In genomic region chr3L:733845-734697, dm6 we compare ENCODE assay signal across 4 fruit fly cellular contexts.
TF ChIP-seq lines count a peak whose summit lies in the region.

No protein-coding gene starts in this region.

- TF ChIP-seq CTCF in whole organism, embryonic (GFP tag; optimal IDR thresholded peaks at IDR 0.05; lab: Kevin White, UChicago) = no peak

TF ChIP-seq in whole organism, embryonic, 481 proteins besides CTCF, POLR2A, EP300 and RAD21 (continues in another document):
- peak; percentile 1 for TF ChIP-seq BtbVII (GFP tag; optimal IDR thresholded peaks at IDR 0.05; lab: Kevin White, UChicago)
- peak; percentile 23 to 37 for TF ChIP-seq dpn (GFP tag; optimal IDR thresholded peaks at IDR 0.05; lab: Kevin White, UChicago)
- TF ChIP-seq zfh1 (GFP tag; IDR thresholded peaks at IDR 0.05; lab: Robert Waterston, UW) = no peak
- no peak for TF ChIP-seq wor (GFP tag; IDR thresholded peaks at IDR 0.05; lab: Robert Waterston, UW)
- TF ChIP-seq ac (GFP tag; optimal IDR thresholded peaks at IDR 0.05; lab: Kevin White, UChicago) = no peak
- TF ChIP-seq Max (GFP tag; optimal IDR thresholded peaks at IDR 0.05; lab: Kevin White, UChicago) = no peak
- peak; percentile 11 for TF ChIP-seq CG17359 (tag; optimal IDR thresholded peaks at IDR 0.05; lab: Kevin White, UChicago)
- TF ChIP-seq CG6175 (GFP tag; IDR thresholded peaks at IDR 0.05; lab: Robert Waterston, UW) = peak; percentile 51; the same call in 1 of the 3 replicates
- peak; percentile 53 for TF ChIP-seq Sox100B (GFP tag; optimal IDR thresholded peaks at IDR 0.05; lab: Kevin White, UChicago)
- no peak for TF ChIP-seq CG6272 (GFP tag; IDR thresholded peaks at IDR 0.05; lab: Robert Waterston, UW)
- TF ChIP-seq CG10431 (GFP tag; optimal IDR thresholded peaks at IDR 0.05; lab: Kevin White, UChicago) = no peak
- TF ChIP-seq ham (GFP tag; IDR thresholded peaks at IDR 0.05; lab: Robert Waterston, UW) = no peak
- TF ChIP-seq Hmx (GFP tag; optimal IDR thresholded peaks at IDR 0.05; lab: Kevin White, UChicago) = no peak
- no peak for TF ChIP-seq CG7987 (GFP tag; optimal IDR thresholded peaks at IDR 0.05; lab: Kevin White, UChicago)
- TF ChIP-seq D (optimal IDR thresholded peaks at IDR 0.05; lab: Kevin White, UChicago) = peak; percentile 25
- peak; percentile 27 for TF ChIP-seq D (GFP tag; optimal IDR thresholded peaks at IDR 0.05; lab: Kevin White, UChicago)
- TF ChIP-seq Lim3 (GFP tag; IDR thresholded peaks at IDR 0.05; lab: Robert Waterston, UW) = no peak
- no peak for TF ChIP-seq H15 (GFP tag; IDR thresholded peaks at IDR 0.05; lab: Robert Waterston, UW)
- TF ChIP-seq luna (GFP tag; optimal IDR thresholded peaks at IDR 0.05; lab: Kevin White, UChicago) = no peak
- no peak for TF ChIP-seq CG9215 (GFP tag; IDR thresholded peaks at IDR 0.05; lab: Robert Waterston, UW)
- TF ChIP-seq trem (tag; optimal IDR thresholded peaks at IDR 0.05; lab: Kevin White, UChicago) = no peak
- no peak for TF ChIP-seq HLHmδ (GFP tag; optimal IDR thresholded peaks at IDR 0.05; lab: Kevin White, UChicago)
- TF ChIP-seq fru (optimal IDR thresholded peaks at IDR 0.05; lab: Kevin White, UChicago) = no peak
- TF ChIP-seq Asciz (GFP tag; optimal IDR thresholded peaks at IDR 0.05; lab: Kevin White, UChicago) = no peak

TF ChIP-seq in whole organism, prepupa, 60 proteins besides CTCF, POLR2A, EP300 and RAD21 (continues in another document):
- TF ChIP-seq eg (GFP tag; IDR thresholded peaks at IDR 0.05; lab: Robert Waterston, UW) (peak; percentile 48; the same call in 2 of the 3 replicates), CG4318 (GFP tag; optimal IDR thresholded peaks at IDR 0.05; lab: Kevin White, UChicago) (peak; percentile 68), CG10631 (GFP tag; optimal IDR thresholded peaks at IDR 0.05; lab: Kevin White, UChicago) (peak; percentile 89), CG3919 (GFP tag; optimal IDR thresholded peaks at IDR 0.05; lab: Kevin White, UChicago) (peak; percentile 72), CG34406 (GFP tag; optimal IDR thresholded peaks at IDR 0.05; lab: Kevin White, UChicago) (peak; percentile 77), Met (GFP tag; optimal IDR thresholded peaks at IDR 0.05; lab: Kevin White, UChicago) (no peak), CG15336 (GFP tag; IDR thresholded peaks at IDR 0.05; lab: Robert Waterston, UW) (peak; percentile 73), CG6163 (GFP tag; IDR thresholded peaks at IDR 0.05; lab: Robert Waterston, UW) (peak; percentile 38; the same call in 2 of the 3 replicates), vri (GFP tag; optimal IDR thresholded peaks at IDR 0.05; lab: Kevin White, UChicago) (no peak), CG8319 (GFP tag; optimal IDR thresholded peaks at IDR 0.05; lab: Kevin White, UChicago) (peak; percentile 40), CG11902 (GFP tag; optimal IDR thresholded peaks at IDR 0.05; lab: Kevin White, UChicago) (no peak), lz (GFP tag; optimal IDR thresholded peaks at IDR 0.05; lab: Kevin White, UChicago) (no peak), Sox102F (GFP tag; optimal IDR thresholded peaks at IDR 0.05; lab: Kevin White, UChicago) (no peak), CG8632 (GFP tag; optimal IDR thresholded peaks at IDR 0.05; lab: Kevin White, UChicago) (peak; percentile 74), salr (GFP tag; optimal IDR thresholded peaks at IDR 0.05; lab: Kevin White, UChicago) (peak; percentile 54 to 81), CG8119 (GFP tag; IDR thresholded peaks at IDR 0.05; lab: Robert Waterston, UW) (peak; percentile 77), CG16779 (tag; optimal IDR thresholded peaks at IDR 0.05; lab: Kevin White, UChicago) (peak; percentile 76), Hr4 (GFP tag; optimal IDR thresholded peaks at IDR 0.05; lab: Kevin White, UChicago) (peak; percentile 69), CG7368 (GFP tag; optimal IDR thresholded peaks at IDR 0.05; lab: Kevin White, UChicago) (peak; percentile 55), fd59A (GFP tag; optimal IDR thresholded peaks at IDR 0.05; lab: Kevin White, UChicago) (peak; percentile 88), esn (GFP tag; optimal IDR thresholded peaks at IDR 0.05; lab: Kevin White, UChicago) (peak; percentile 3), Lpt (GFP tag; optimal IDR thresholded peaks at IDR 0.05; lab: Kevin White, UChicago) (peak; percentile 33), Sox14 (GFP tag; optimal IDR thresholded peaks at IDR 0.05; lab: Kevin White, UChicago) (peak; percentile 18)

TF ChIP-seq in whole organism, pupa, 21 proteins besides CTCF, POLR2A, EP300 and RAD21:
- TF ChIP-seq D1 (tag; optimal IDR thresholded peaks at IDR 0.05; lab: Kevin White, UChicago) (peak; percentile 19), CG10348 (GFP tag; IDR thresholded peaks at IDR 0.05; lab: Robert Waterston, UW) (0 out of 2 replicates have a peak, but pooled peaks have one; percentile 5), EcR (GFP tag; optimal IDR thresholded peaks at IDR 0.05; lab: Kevin White, UChicago) (peak; percentile 76), CG32121 (GFP tag; IDR thresholded peaks at IDR 0.05; lab: Robert Waterston, UW) (no peak), CG13204 (GFP tag; optimal IDR thresholded peaks at IDR 0.05; lab: Kevin White, UChicago) (peak; percentile 40), CG12605 (GFP tag; IDR thresholded peaks at IDR 0.05; lab: Robert Waterston, UW) (peak; percentile 36; the same call in 1 of the 2 replicates), CG14655 (GFP tag; optimal IDR thresholded peaks at IDR 0.05; lab: Kevin White, UChicago) (peak; percentile 87), CG8301 (tag; optimal IDR thresholded peaks at IDR 0.05; lab: Kevin White, UChicago) (peak; percentile 72), CG15710 (tag; optimal IDR thresholded peaks at IDR 0.05; lab: Kevin White, UChicago) (peak; percentile 89), CG17806 (tag; optimal IDR thresholded peaks at IDR 0.05; lab: Kevin White, UChicago) (peak; percentile 63), rn (GFP tag; IDR thresholded peaks at IDR 0.05; lab: Robert Waterston, UW) (no peak), Snoo (tag; optimal IDR thresholded peaks at IDR 0.05; lab: Kevin White, UChicago) (no peak), CG9948 (tag; optimal IDR thresholded peaks at IDR 0.05; lab: Kevin White, UChicago) (peak; percentile 72), CG8159 (tag; optimal IDR thresholded peaks at IDR 0.05; lab: Kevin White, UChicago) (peak; percentile 85), Pif1A (GFP tag; optimal IDR thresholded peaks at IDR 0.05; lab: Kevin White, UChicago) (peak; percentile 54), CG34367 (tag; optimal IDR thresholded peaks at IDR 0.05; lab: Kevin White, UChicago) (peak; percentile 77), fd96Ca (GFP tag; IDR thresholded peaks at IDR 0.05; lab: Robert Waterston, UW) (no peak; the same call in 2 of the 3 replicates), Pif1B (GFP tag; optimal IDR thresholded peaks at IDR 0.05; lab: Kevin White, UChicago) (peak; percentile 66), Ets98B (GFP tag; IDR thresholded peaks at IDR 0.05; lab: Robert Waterston, UW) (no peak), CG4496 (GFP tag; IDR thresholded peaks at IDR 0.05; lab: Robert Waterston, UW) (peak; percentile 24; the same call in 1 of the 3 replicates), gl (tag; optimal IDR thresholded peaks at IDR 0.05; lab: Kevin White, UChicago) (peak; percentile 23)

TF ChIP-seq in whole organism, wandering third instar larva, 38 proteins besides CTCF, POLR2A, EP300 and RAD21:
- TF ChIP-seq sv (GFP tag; optimal IDR thresholded peaks at IDR 0.05; lab: Kevin White, UChicago) = peak; percentile 14
- no peak for TF ChIP-seq Hr78 (GFP tag; optimal IDR thresholded peaks at IDR 0.05; lab: Kevin White, UChicago)
- TF ChIP-seq OdsH (GFP tag; optimal IDR thresholded peaks at IDR 0.05; lab: Kevin White, UChicago) = no peak
- no peak for TF ChIP-seq h (GFP tag; optimal IDR thresholded peaks at IDR 0.05; lab: Kevin White, UChicago)
- no peak for TF ChIP-seq foxo (GFP tag; optimal IDR thresholded peaks at IDR 0.05; lab: Kevin White, UChicago)
- no peak for TF ChIP-seq Jra (GFP tag; optimal IDR thresholded peaks at IDR 0.05; lab: Kevin White, UChicago)
- TF ChIP-seq Rel (GFP tag; optimal IDR thresholded peaks at IDR 0.05; lab: Kevin White, UChicago) = no peak
- TF ChIP-seq Rel (tag; optimal IDR thresholded peaks at IDR 0.05; lab: Kevin White, UChicago) = no peak
- no peak for TF ChIP-seq brk (GFP tag; optimal IDR thresholded peaks at IDR 0.05; lab: Kevin White, UChicago)

Comparison
In these comparisons a context has a peak if more than half of its experiments do, and no peak if none do; other contexts are left out.
1. Of the 7 proteins assayed by ChIP-seq in both whole organism, embryonic and whole organism, prepupa: peak only in whole organism, embryonic: Sox102F; only in whole organism, prepupa: CG16779, Gug and Lpt; in both: none; in neither: 3.